Worm (Caenorhabditis elegans): Measurements from ENCODE around the gene F18E3.11.

F18E3.11 gene

DNA sequence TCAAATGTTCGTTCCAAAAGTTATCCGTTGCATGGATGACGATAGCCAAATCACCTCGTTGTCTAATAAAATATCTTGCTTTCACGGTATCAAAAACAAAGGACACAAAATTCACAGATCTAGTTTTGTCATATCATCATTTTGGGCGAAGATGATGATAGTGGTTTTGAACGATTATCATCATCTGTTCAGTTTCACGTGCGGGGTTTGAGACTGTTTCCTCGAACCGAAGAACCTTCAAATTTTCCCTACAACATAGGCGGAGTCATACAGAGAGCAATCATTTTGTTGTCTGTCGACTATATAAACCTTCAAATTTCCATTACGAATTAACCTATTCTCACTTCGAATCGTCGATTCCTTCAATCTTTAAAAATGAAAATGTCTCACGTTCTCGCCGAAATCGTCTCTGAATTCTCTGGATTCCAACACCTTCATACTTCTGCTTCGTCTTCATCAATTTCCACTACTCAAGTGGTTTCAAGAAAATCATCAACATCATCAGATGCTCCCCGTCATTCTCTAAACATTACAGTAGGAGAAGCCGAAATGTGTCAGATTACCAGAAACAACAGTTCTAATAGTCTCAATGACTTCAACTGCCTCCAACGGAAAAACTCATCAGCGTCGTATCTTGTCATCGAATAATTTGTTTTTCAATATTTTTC, at the start of gene F18E3.11:
F18E3.11 (plus strand) TSS at position 376 of the 668 bp plus-strand sequence.
- TF ChIP-seq aly-1 (tag; optimal IDR thresholded peaks at IDR 0.05) (no peak), ceh-13 (GFP tag; optimal IDR thresholded peaks at IDR 0.05) (no peak), pes-1 (GFP tag; IDR thresholded peaks at IDR 0.05) (no peak), hmg-4 (GFP tag; optimal IDR thresholded peaks at IDR 0.05) (no peak), sea-1 (GFP tag; conservative IDR thresholded peaks at IDR 0.05) (no peak), tbx-37 (GFP tag; conservative IDR thresholded peaks at IDR 0.05) (no peak), ama-1 (optimal IDR thresholded peaks at IDR 0.05) (no peak), hnd-1 (tag; optimal IDR thresholded peaks at IDR 0.05) (no peak), hmbx-1 (tag; optimal IDR thresholded peaks at IDR 0.05) (no peak), ceh-36 (tag; optimal IDR thresholded peaks at IDR 0.05) (no peak), F13C5.2 (tag; optimal IDR thresholded peaks at IDR 0.05) (no peak), flt-1 (GFP tag; IDR thresholded peaks at IDR 0.05) (no peak), tbx-11 (GFP tag; IDR thresholded peaks at IDR 0.05) (no peak), B0310.2 (tag; optimal IDR thresholded peaks at IDR 0.05) (no peak), scrt-1 (GFP tag; IDR thresholded peaks at IDR 0.05) (no peak), tra-4 (tag; optimal IDR thresholded peaks at IDR 0.05) (no peak), ets-7 (tag; optimal IDR thresholded peaks at IDR 0.05) (no peak)

ce11 chrV:7364059-7364458, 49.2 kb upstream of the F18E3.11 start, which contains the start of gene cyp-35A2:
cyp-35A2 (minus strand) TSS chrV:7364182.
- TF ChIP-seq ceh-13 (GFP tag; optimal IDR thresholded peaks at IDR 0.05) (no peak), F13C5.2 (tag; optimal IDR thresholded peaks at IDR 0.05) (no peak), pes-1 (GFP tag; IDR thresholded peaks at IDR 0.05) (no peak), tbx-11 (GFP tag; IDR thresholded peaks at IDR 0.05) (no peak), hmbx-1 (tag; optimal IDR thresholded peaks at IDR 0.05) (no peak), ama-1 (optimal IDR thresholded peaks at IDR 0.05) (no peak), hmg-4 (GFP tag; optimal IDR thresholded peaks at IDR 0.05) (no peak), aly-1 (tag; optimal IDR thresholded peaks at IDR 0.05) (no peak), B0310.2 (tag; optimal IDR thresholded peaks at IDR 0.05) (no peak), tra-4 (tag; optimal IDR thresholded peaks at IDR 0.05) (no peak), tbx-37 (GFP tag; conservative IDR thresholded peaks at IDR 0.05) (no peak), ets-7 (tag; optimal IDR thresholded peaks at IDR 0.05) (no peak), hnd-1 (tag; optimal IDR thresholded peaks at IDR 0.05) (no peak), sea-1 (GFP tag; conservative IDR thresholded peaks at IDR 0.05) (no peak), flt-1 (GFP tag; IDR thresholded peaks at IDR 0.05) (no peak), ceh-36 (tag; optimal IDR thresholded peaks at IDR 0.05) (no peak), scrt-1 (GFP tag; IDR thresholded peaks at IDR 0.05) (no peak)

DNA sequence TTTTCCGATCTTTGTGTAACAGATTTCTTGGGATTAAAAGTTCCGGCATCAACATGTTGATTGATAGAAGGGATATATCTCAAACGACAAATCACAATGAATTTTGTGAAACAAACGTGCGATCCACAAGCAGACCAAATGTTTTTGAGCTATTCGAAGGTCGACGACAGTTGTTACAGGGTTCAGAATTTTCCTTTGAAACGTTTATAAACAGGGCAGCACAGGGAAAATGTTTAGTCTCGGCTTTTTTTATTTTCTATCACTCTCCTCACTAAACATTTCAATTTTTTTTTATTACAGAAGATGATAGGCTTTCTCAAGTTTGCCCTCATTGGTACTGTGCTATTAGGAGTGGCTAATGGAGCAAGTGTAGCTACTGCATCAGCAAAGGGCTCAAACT, 48.3 kb upstream of the F18E3.11 start, which contains the start of gene exc-13:
exc-13 (plus strand) TSS at position 301 of the 400 bp plus-strand sequence.
- TF ChIP-seq tbx-37 (GFP tag; conservative IDR thresholded peaks at IDR 0.05): no peak
- no peak for TF ChIP-seq hmbx-1 (tag; optimal IDR thresholded peaks at IDR 0.05)
- TF ChIP-seq F13C5.2 (tag; optimal IDR thresholded peaks at IDR 0.05): no peak
- no peak for TF ChIP-seq hmg-4 (GFP tag; optimal IDR thresholded peaks at IDR 0.05)
- no peak for TF ChIP-seq tbx-11 (GFP tag; IDR thresholded peaks at IDR 0.05)
- no peak for TF ChIP-seq ceh-13 (GFP tag; optimal IDR thresholded peaks at IDR 0.05)
- TF ChIP-seq ets-7 (tag; optimal IDR thresholded peaks at IDR 0.05): no peak
- no peak for TF ChIP-seq pes-1 (GFP tag; IDR thresholded peaks at IDR 0.05)
- no peak for TF ChIP-seq tra-4 (tag; optimal IDR thresholded peaks at IDR 0.05)
- TF ChIP-seq ama-1 (optimal IDR thresholded peaks at IDR 0.05): no peak
- TF ChIP-seq sea-1 (GFP tag; conservative IDR thresholded peaks at IDR 0.05): no peak
- TF ChIP-seq hnd-1 (tag; optimal IDR thresholded peaks at IDR 0.05): no peak
- no peak for TF ChIP-seq ceh-36 (tag; optimal IDR thresholded peaks at IDR 0.05)
- TF ChIP-seq aly-1 (tag; optimal IDR thresholded peaks at IDR 0.05): no peak
- TF ChIP-seq B0310.2 (tag; optimal IDR thresholded peaks at IDR 0.05): no peak
- no peak for TF ChIP-seq scrt-1 (GFP tag; IDR thresholded peaks at IDR 0.05)
- no peak for TF ChIP-seq flt-1 (GFP tag; IDR thresholded peaks at IDR 0.05)

- no peak for TF ChIP-seq hmbx-1 (tag; optimal IDR thresholded peaks at IDR 0.05)
Measured at ce11 chrV:7369578-7369977, 43.7 kb upstream of the F18E3.11 start, which contains the start of gene srj-14. srj-14 (plus strand) TSS chrV:7369708.

DNA sequence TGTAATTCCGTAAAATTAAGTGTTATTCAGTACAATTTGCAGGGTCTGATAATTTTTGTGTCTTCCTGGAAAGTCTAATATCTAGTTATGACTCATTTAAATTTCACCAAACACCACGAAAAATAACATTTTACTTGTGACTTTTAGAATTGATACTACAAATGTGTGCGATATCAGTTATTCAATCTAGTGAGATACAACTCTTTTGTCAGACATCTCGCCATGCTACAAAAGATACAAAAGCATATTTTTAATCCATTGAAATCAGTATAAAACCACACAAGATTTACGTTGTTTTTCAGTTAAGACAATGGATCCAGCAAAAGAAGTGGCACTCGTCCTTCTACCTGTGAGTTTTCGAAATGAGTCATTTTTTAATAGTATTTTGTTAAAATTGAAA, 39.2 kb upstream of the F18E3.11 start, which contains the start of gene srx-56:
srx-56 (plus strand) TSS at position 301 of the 400 bp plus-strand sequence.
- TF ChIP-seq B0310.2 (tag; optimal IDR thresholded peaks at IDR 0.05) (no peak), scrt-1 (GFP tag; IDR thresholded peaks at IDR 0.05) (no peak), ets-7 (tag; optimal IDR thresholded peaks at IDR 0.05) (no peak), tbx-37 (GFP tag; conservative IDR thresholded peaks at IDR 0.05) (no peak), ama-1 (optimal IDR thresholded peaks at IDR 0.05) (no peak), pes-1 (GFP tag; IDR thresholded peaks at IDR 0.05) (no peak)

DNA sequence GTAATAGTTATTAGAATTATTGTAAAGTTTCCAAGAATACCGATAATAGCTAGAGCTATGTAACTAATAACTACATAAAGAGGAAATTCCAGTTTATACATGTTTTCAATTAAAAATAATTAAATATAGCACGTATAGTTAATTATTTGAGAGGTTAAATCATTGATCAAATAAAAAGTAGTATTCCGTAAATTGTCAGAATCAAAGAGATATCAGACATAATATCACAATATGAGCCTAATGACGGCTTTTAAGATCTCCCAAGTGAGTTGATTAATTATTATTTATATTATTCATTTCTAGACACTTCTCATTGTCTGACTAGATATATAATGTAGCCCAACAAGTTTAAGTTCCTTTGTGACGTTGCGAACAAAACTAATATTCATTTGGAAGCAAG, 33.9 kb upstream of the F18E3.11 start, which contains the start of gene srsx-24:
srsx-24 (minus strand) TSS at position 101 of the 400 bp plus-strand sequence.
- TF ChIP-seq ets-7 (tag; optimal IDR thresholded peaks at IDR 0.05): no peak
- no peak for TF ChIP-seq flt-1 (GFP tag; IDR thresholded peaks at IDR 0.05)
- TF ChIP-seq scrt-1 (GFP tag; IDR thresholded peaks at IDR 0.05): no peak
- no peak for TF ChIP-seq hnd-1 (tag; optimal IDR thresholded peaks at IDR 0.05)
- TF ChIP-seq tra-4 (tag; optimal IDR thresholded peaks at IDR 0.05): no peak
- TF ChIP-seq hmg-4 (GFP tag; optimal IDR thresholded peaks at IDR 0.05): no peak
- TF ChIP-seq tbx-37 (GFP tag; conservative IDR thresholded peaks at IDR 0.05): no peak
- TF ChIP-seq hmbx-1 (tag; optimal IDR thresholded peaks at IDR 0.05): no peak
- TF ChIP-seq sea-1 (GFP tag; conservative IDR thresholded peaks at IDR 0.05): no peak

ce11 chrV:7381008-7381407, 32.3 kb upstream of the F18E3.11 start, which contains the start of gene C03G6.17:
C03G6.17 (minus strand) TSS chrV:7381108.
- TF ChIP-seq tra-4 (tag; optimal IDR thresholded peaks at IDR 0.05) (no peak), flt-1 (GFP tag; IDR thresholded peaks at IDR 0.05) (no peak), hmg-4 (GFP tag; optimal IDR thresholded peaks at IDR 0.05) (no peak), aly-1 (tag; optimal IDR thresholded peaks at IDR 0.05) (no peak), ceh-13 (GFP tag; optimal IDR thresholded peaks at IDR 0.05) (no peak), sea-1 (GFP tag; conservative IDR thresholded peaks at IDR 0.05) (no peak), tbx-11 (GFP tag; IDR thresholded peaks at IDR 0.05) (no peak), scrt-1 (GFP tag; IDR thresholded peaks at IDR 0.05) (no peak)
